Fruit fly (Drosophila melanogaster): Measurements from ENCODE around the gene CG14731.

The CG14731 gene

DNA sequence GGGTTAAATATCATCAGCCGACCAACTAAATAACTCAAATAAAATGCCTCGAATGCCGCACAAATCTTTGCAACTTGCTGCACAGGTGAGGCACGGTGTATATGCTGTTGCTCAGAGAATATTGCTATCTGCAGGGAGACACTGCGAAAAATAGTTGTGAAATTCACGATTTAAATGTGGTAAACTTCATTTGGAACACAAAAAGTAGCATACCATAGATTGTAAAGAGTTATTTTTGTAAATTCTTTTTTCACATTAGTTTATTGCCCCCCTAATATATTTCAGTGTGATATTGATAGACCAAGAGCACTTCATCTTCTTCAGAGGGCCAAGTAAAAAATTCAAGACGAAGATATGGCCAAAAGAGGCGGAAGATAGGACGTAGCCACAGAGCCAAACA, 10.5 kb upstream of the CG14731 start:
- TF ChIP-seq vri (GFP tag; optimal IDR thresholded peaks at IDR 0.05): peak; percentile 12
- peak; percentile 57 for TF ChIP-seq CG8319 (GFP tag; optimal IDR thresholded peaks at IDR 0.05)
- TF ChIP-seq CG11294 (GFP tag; IDR thresholded peaks at IDR 0.05): peak; percentile 57; the same call in 1 of the 2 replicates
- peak; percentile 60 for TF ChIP-seq lz (GFP tag; optimal IDR thresholded peaks at IDR 0.05)
- peak; percentile 86 for TF ChIP-seq Ets96B (tag; optimal IDR thresholded peaks at IDR 0.05)
- peak; percentile 94 for TF ChIP-seq Eip78C (GFP tag)
- peak; percentile 85 for TF ChIP-seq spab (GFP tag; optimal IDR thresholded peaks at IDR 0.05)
- peak; percentile 82 for TF ChIP-seq Sox14 (GFP tag; optimal IDR thresholded peaks at IDR 0.05)
- TF ChIP-seq CG11902 (GFP tag; optimal IDR thresholded peaks at IDR 0.05): peak; percentile 20
- peak; percentile 88 for TF ChIP-seq CG10631 (GFP tag; optimal IDR thresholded peaks at IDR 0.05)
- peak; percentile 84 for TF ChIP-seq fd59A (GFP tag; optimal IDR thresholded peaks at IDR 0.05)
- peak; percentile 64 for TF ChIP-seq dac (GFP tag; optimal IDR thresholded peaks at IDR 0.05)
- peak; percentile 84 for TF ChIP-seq achi (GFP tag; optimal IDR thresholded peaks at IDR 0.05)
- TF ChIP-seq Hr38 (GFP tag; optimal IDR thresholded peaks at IDR 0.05): no peak
- TF ChIP-seq Hr4 (GFP tag; optimal IDR thresholded peaks at IDR 0.05): peak; percentile 68
- TF ChIP-seq CG8119 (GFP tag; IDR thresholded peaks at IDR 0.05): peak; percentile 81
- peak; percentile 79 for TF ChIP-seq acj6 (GFP tag; optimal IDR thresholded peaks at IDR 0.05)
- peak; percentile 56 for TF ChIP-seq Met (GFP tag; optimal IDR thresholded peaks at IDR 0.05)
- peak; percentile 49 for TF ChIP-seq Sox102F (GFP tag; optimal IDR thresholded peaks at IDR 0.05)
- peak; percentile 83 for TF ChIP-seq ss (GFP tag; optimal IDR thresholded peaks at IDR 0.05)
- peak; percentile 8 for TF ChIP-seq Ets21C (GFP tag; optimal IDR thresholded peaks at IDR 0.05)
- peak; percentile 65 for TF ChIP-seq topi (GFP tag; optimal IDR thresholded peaks at IDR 0.05)
- peak; percentile 80 for TF ChIP-seq OdsH (GFP tag; optimal IDR thresholded peaks at IDR 0.05)
- TF ChIP-seq CG8632 (GFP tag; optimal IDR thresholded peaks at IDR 0.05): peak; percentile 57
- TF ChIP-seq CG15336 (GFP tag; IDR thresholded peaks at IDR 0.05): peak; percentile 83
- TF ChIP-seq CG6163 (GFP tag; IDR thresholded peaks at IDR 0.05): peak; percentile 92
- TF ChIP-seq CG1621 (tag; optimal IDR thresholded peaks at IDR 0.05): peak; percentile 87
- peak; percentile 70 for TF ChIP-seq net (GFP tag; optimal IDR thresholded peaks at IDR 0.05)
- TF ChIP-seq CG31627 (GFP tag; optimal IDR thresholded peaks at IDR 0.05): peak; percentile 42
- peak; percentile 35 for TF ChIP-seq Sox15 (GFP tag; optimal IDR thresholded peaks at IDR 0.05)
- TF ChIP-seq esn (GFP tag; optimal IDR thresholded peaks at IDR 0.05): peak; percentile 60
- peak; percentile 73 for TF ChIP-seq CG11762 (GFP tag; optimal IDR thresholded peaks at IDR 0.05; ENCODE audit: insufficient read depth)
- TF ChIP-seq CG6276 (GFP tag; optimal IDR thresholded peaks at IDR 0.05): peak; percentile 69
- peak; percentile 60 for TF ChIP-seq CG9139 (GFP tag; optimal IDR thresholded peaks at IDR 0.05)
- no peak for TF ChIP-seq fkh (GFP tag; optimal IDR thresholded peaks at IDR 0.05)
- TF ChIP-seq Smox (GFP tag; optimal IDR thresholded peaks at IDR 0.05): peak; percentile 40
- peak; percentile 78 for TF ChIP-seq pdm3 (GFP tag; optimal IDR thresholded peaks at IDR 0.05)
- peak; percentile 82 for TF ChIP-seq CG32006 (GFP tag; optimal IDR thresholded peaks at IDR 0.05)
- peak; percentile 72 to 77 for TF ChIP-seq salr (GFP tag; optimal IDR thresholded peaks at IDR 0.05)
- peak; percentile 75 for TF ChIP-seq Gug (GFP tag; IDR thresholded peaks at IDR 0.05)
- peak; percentile 88 for TF ChIP-seq CG3032 (tag; optimal IDR thresholded peaks at IDR 0.05)
- TF ChIP-seq CG4318 (GFP tag; optimal IDR thresholded peaks at IDR 0.05): peak; percentile 63
- TF ChIP-seq svp (GFP tag): peak; percentile 89
- peak; percentile 53 for TF ChIP-seq CG7368 (GFP tag; optimal IDR thresholded peaks at IDR 0.05)
- TF ChIP-seq Hr39 (GFP tag; optimal IDR thresholded peaks at IDR 0.05): peak; percentile 61
- TF ChIP-seq CG6792 (GFP tag; optimal IDR thresholded peaks at IDR 0.05): peak; percentile 67
- peak; percentile 86 for TF ChIP-seq CG10669 (GFP tag; optimal IDR thresholded peaks at IDR 0.05)
- no peak for TF ChIP-seq CG6854 (GFP tag; optimal IDR thresholded peaks at IDR 0.05)
- TF ChIP-seq CG6808 (GFP tag; optimal IDR thresholded peaks at IDR 0.05): peak; percentile 82
- peak; percentile 52 for TF ChIP-seq CG34406 (GFP tag; optimal IDR thresholded peaks at IDR 0.05)
- peak; percentile 64 for TF ChIP-seq CG16779 (tag; optimal IDR thresholded peaks at IDR 0.05)
- TF ChIP-seq Lpt (GFP tag; optimal IDR thresholded peaks at IDR 0.05): peak; percentile 80
